Worm (Caenorhabditis elegans) whole organism, young adult: ENCODE results near the gene srd-36.

Experiments used
- B0019.2 ChIP-seq: fragments of 200-800 bp; sonication (Bioruptor generic); conservative IDR thresholded peaks from 2 replicates; pipeline ENCODE4 v1.3.6; 2022; ENCODE audit warnings: missing genetic modification reagents, missing genetic modification characterization, missing compliant biosample characterization
- F23B12.7 ChIP-seq: sonication (generic microtip); optimal IDR thresholded peaks from 2 replicates; lab custom pipeline; 2017; ENCODE audit warnings: missing genetic modification characterization, mild to moderate bottlenecking, missing compliant biosample characterization, antibody characterized with exemption, moderate library complexity; ENCODE audit not compliant: insufficient read depth
- F33H1.4 ChIP-seq: fragments of 200-800 bp; sonication (Bioruptor generic); IDR thresholded peaks from 2 replicates; pipeline ENCODE4 v1.3.6; 2022; ENCODE audit warnings: missing genetic modification reagents, missing genetic modification characterization, missing compliant biosample characterization
- F39B2.1 ChIP-seq: fragments of 200-800 bp; sonication (Bioruptor generic); IDR thresholded peaks from 2 replicates; pipeline ENCODE4 v1.3.6; 2022; ENCODE audit warnings: missing genetic modification reagents, missing genetic modification characterization, missing compliant biosample characterization
- F52B5.7 ChIP-seq: sonication (generic microtip); optimal IDR thresholded peaks from 2 replicates; lab custom pipeline; 2016; ENCODE audit warnings: mild to moderate bottlenecking, missing genetic modification characterization, missing compliant biosample characterization
- F57C9.4 ChIP-seq: sonication (generic microtip); optimal IDR thresholded peaks from 2 replicates; lab custom pipeline; 2017; ENCODE audit warnings: mild to moderate bottlenecking, missing genetic modification characterization, missing compliant biosample characterization
- K11D2.4 ChIP-seq: fragments of 200-800 bp; sonication (Bioruptor generic); IDR thresholded peaks from 2 replicates; pipeline ENCODE4 v1.3.6; 2022; ENCODE audit warnings: missing genetic modification reagents, missing genetic modification characterization, missing compliant biosample characterization
- K12H6.12 ChIP-seq: fragments of 200-800 bp; sonication (Bioruptor generic); optimal IDR thresholded peaks from 2 replicates; lab custom pipeline; 2018; ENCODE audit warnings: mild to moderate bottlenecking, missing genetic modification characterization, missing compliant biosample characterization
- T07F8.4 ChIP-seq: sonication (generic microtip); optimal IDR thresholded peaks from 2 replicates; lab custom pipeline; 2016; ENCODE audit warnings: mild to moderate bottlenecking, missing genetic modification characterization, moderate library complexity, missing compliant biosample characterization
- Y67H2A.10 ChIP-seq: fragments of 200-800 bp; sonication (Bioruptor generic); conservative IDR thresholded peaks from 2 replicates; pipeline ENCODE4 v1.3.6; 2022; ENCODE audit warnings: missing genetic modification reagents, missing genetic modification characterization, missing compliant biosample characterization
- Y95B8A.8 ChIP-seq: fragments of 200-800 bp; sonication (Bioruptor generic); IDR thresholded peaks from 2 replicates; pipeline ENCODE4 v1.3.6; 2022; ENCODE audit warnings: missing genetic modification reagents, missing genetic modification characterization, missing compliant biosample characterization
- ZK185.1 ChIP-seq: sonication (generic microtip); optimal IDR thresholded peaks from 2 replicates; lab custom pipeline; 2016; ENCODE audit warnings: mild to moderate bottlenecking, missing genetic modification characterization, missing compliant biosample characterization; ENCODE audit not compliant: poor library complexity, severe bottlenecking
- atf-7 ChIP-seq: sonication (generic microtip); optimal IDR thresholded peaks from 2 replicates; lab custom pipeline; 2017; ENCODE audit warnings: mild to moderate bottlenecking, missing genetic modification characterization, missing compliant biosample characterization
- attf-5 ChIP-seq: fragments of 200-800 bp; sonication (Bioruptor generic); optimal IDR thresholded peaks from 2 replicates; lab custom pipeline; 2018; ENCODE audit warnings: mild to moderate bottlenecking, missing genetic modification characterization, missing compliant biosample characterization
- bed-1 ChIP-seq: fragments of 200-800 bp; sonication (Bioruptor generic); IDR thresholded peaks from 2 replicates; pipeline ENCODE4 v1.3.6; 2022; ENCODE audit warnings: missing genetic modification reagents, missing genetic modification characterization, missing compliant biosample characterization
- bed-2 ChIP-seq: fragments of 200-800 bp; sonication (Bioruptor generic); IDR thresholded peaks from 2 replicates; pipeline ENCODE4 v1.3.6; 2022; ENCODE audit warnings: missing genetic modification reagents, missing genetic modification characterization, missing compliant biosample characterization
- ceh-79 ChIP-seq: sonication (generic microtip); optimal IDR thresholded peaks from 2 replicates; lab custom pipeline; 2017; ENCODE audit warnings: mild to moderate bottlenecking, missing genetic modification characterization, missing compliant biosample characterization
- dox-1 ChIP-seq: fragments of 200-800 bp; sonication (Bioruptor generic); IDR thresholded peaks from 2 replicates; pipeline ENCODE4 v1.3.6; 2022; ENCODE audit warnings: missing genetic modification reagents, missing genetic modification characterization, missing compliant biosample characterization
- ekl-4 ChIP-seq: fragments of 200-800 bp; sonication (Bioruptor generic); IDR thresholded peaks from 2 replicates; pipeline ENCODE4 v1.3.6; 2022; ENCODE audit warnings: missing genetic modification reagents, missing genetic modification characterization, missing compliant biosample characterization
- him-1 ChIP-seq: sonication (generic microtip); optimal IDR thresholded peaks from 2 replicates; lab custom pipeline; 2016; ENCODE audit warnings: missing genotype, missing genetic modification reagents, missing genetic modification characterization, missing compliant biosample characterization
- hlh-26 ChIP-seq: fragments of 200-800 bp; sonication (Bioruptor generic); conservative IDR thresholded peaks from 2 replicates; pipeline ENCODE4 v1.3.6; 2022; ENCODE audit warnings: missing genetic modification reagents, missing genetic modification characterization, missing compliant biosample characterization
- hmg-1.2 ChIP-seq: fragments of 200-800 bp; sonication (Bioruptor generic); IDR thresholded peaks from 2 replicates; pipeline ENCODE4 v1.3.6; 2022; ENCODE audit warnings: missing genetic modification reagents, missing genetic modification characterization, missing compliant biosample characterization
- hsf-1 ChIP-seq: fragments of 200-800 bp; sonication (Bioruptor generic); IDR thresholded peaks from 2 replicates; pipeline ENCODE4 v1.3.6; 2022; ENCODE audit warnings: missing genetic modification reagents, missing genetic modification characterization, missing compliant biosample characterization
- let-526 ChIP-seq: fragments of 200-800 bp; sonication (Bioruptor generic); IDR thresholded peaks from 2 replicates; pipeline ENCODE4 v1.3.6; 2022; ENCODE audit warnings: missing genetic modification reagents, missing genetic modification characterization, missing compliant biosample characterization
- lin-26 ChIP-seq: fragments of 200-800 bp; sonication (Bioruptor generic); IDR thresholded peaks from 2 replicates; pipeline ENCODE4 v1.3.6; 2022; ENCODE audit warnings: missing genetic modification reagents, missing genetic modification characterization, missing compliant biosample characterization
- lin-40 ChIP-seq: sonication (generic microtip); optimal IDR thresholded peaks from 2 replicates; lab custom pipeline; 2016; ENCODE audit warnings: missing genetic modification characterization, mild to moderate bottlenecking, missing compliant biosample characterization, missing genotype, missing genetic modification reagents
- lin-54 ChIP-seq: fragments of 200-800 bp; sonication (Bioruptor generic); optimal IDR thresholded peaks from 2 replicates; lab custom pipeline; 2018; ENCODE audit warnings: mild to moderate bottlenecking, missing genetic modification characterization, missing compliant biosample characterization
- lsl-1 ChIP-seq: fragments of 200-800 bp; sonication (Bioruptor generic); optimal IDR thresholded peaks from 2 replicates; lab custom pipeline; 2018; ENCODE audit warnings: mild to moderate bottlenecking, missing genetic modification characterization, moderate library complexity, missing compliant biosample characterization
- madf-3 ChIP-seq: fragments of 200-800 bp; sonication (Bioruptor generic); IDR thresholded peaks from 2 replicates; pipeline ENCODE4 v1.3.6; 2022; ENCODE audit warnings: missing genetic modification reagents, missing genetic modification characterization, missing compliant biosample characterization
- nfyb-1 ChIP-seq: fragments of 200-800 bp; sonication (Bioruptor generic); IDR thresholded peaks from 2 replicates; pipeline ENCODE4 v1.3.6; 2022; ENCODE audit warnings: missing genetic modification reagents, missing genetic modification characterization, missing compliant biosample characterization
- nhr-120 ChIP-seq: fragments of 200-800 bp; sonication (Bioruptor generic); IDR thresholded peaks from 2 replicates; pipeline ENCODE4 v1.3.6; 2022; ENCODE audit warnings: missing genetic modification characterization, missing compliant biosample characterization
- nhr-179 ChIP-seq: sonication (generic microtip); optimal IDR thresholded peaks from 2 replicates; lab custom pipeline; 2016; ENCODE audit warnings: mild to moderate bottlenecking, missing genetic modification characterization, missing compliant biosample characterization
- nhr-80 ChIP-seq: sonication (generic microtip); optimal IDR thresholded peaks from 2 replicates; lab custom pipeline; 2016; ENCODE audit warnings: missing genetic modification characterization, missing compliant biosample characterization
- pbrm-1 ChIP-seq: fragments of 200-800 bp; sonication (Bioruptor generic); IDR thresholded peaks from 2 replicates; pipeline ENCODE4 v1.3.6; 2022; ENCODE audit warnings: missing genetic modification reagents, missing genetic modification characterization, missing compliant biosample characterization
- repo-1 ChIP-seq: sonication (generic microtip); optimal IDR thresholded peaks from 2 replicates; lab custom pipeline; 2017; ENCODE audit warnings: mild to moderate bottlenecking, missing genetic modification characterization, missing compliant biosample characterization
- snpc-4 ChIP-seq, 5 experiments: fragments of 150-350 bp in 1 of 5; sonication (generic microtip) in 4 of 5; optimal IDR thresholded peaks; 2 replicates each; lab custom pipeline; 2014 to 2018; ENCODE audit warnings: missing genetic modification characterization in 5 of 5, missing biosample characterization in 3 of 5, antibody characterized with exemption in 2 of 5, mild to moderate bottlenecking in 2 of 5, missing compliant biosample characterization in 2 of 5, missing genotype in 2 of 5, moderate library complexity in 2 of 5, missing genetic modification reagents in 1 of 5
- somi-1 ChIP-seq: fragments of 200-800 bp; sonication (Bioruptor generic); optimal IDR thresholded peaks from 2 replicates; lab custom pipeline; 2018; ENCODE audit warnings: mild to moderate bottlenecking, missing genetic modification characterization, missing compliant biosample characterization
- tbp1 ChIP-seq: fragments of 200-800 bp; sonication (Bioruptor generic); optimal IDR thresholded peaks from 2 replicates; lab custom pipeline; 2018; ENCODE audit warnings: mild to moderate bottlenecking, missing genetic modification characterization, missing compliant biosample characterization
- unc-62 ChIP-seq: fragments of 150-350 bp; optimal IDR thresholded peaks from 2 replicates; lab custom pipeline; 2014; ENCODE audit warnings: missing biosample characterization, missing genetic modification reagents, missing genetic modification characterization
- xnd-1 ChIP-seq: sonication (generic microtip); optimal IDR thresholded peaks from 2 replicates; lab custom pipeline; 2016; ENCODE audit warnings: missing genotype, missing genetic modification reagents, missing genetic modification characterization, missing compliant biosample characterization
- zfh-2 ChIP-seq: fragments of 200-800 bp; sonication (Bioruptor generic); conservative IDR thresholded peaks from 2 replicates; pipeline ENCODE4 v1.3.6; 2022; ENCODE audit warnings: missing genetic modification reagents, missing genetic modification characterization, missing compliant biosample characterization
- ztf-6 ChIP-seq: fragments of 200-800 bp; sonication (Bioruptor generic); IDR thresholded peaks from 2 replicates; pipeline ENCODE4 v1.3.6; 2022; ENCODE audit warnings: missing genetic modification reagents, missing genetic modification characterization, missing compliant biosample characterization

Gene srd-36

ce11 chrX:13337728-13338127, 43.2 kb upstream of the srd-36 start, which contains the start of gene ptr-24:
Gene ptr-24 (plus strand): TSS chrX:13338028.
- no peak for TF ChIP-seq unc-62 (GFP tag; lab: Kevin White, UChicago)
- TF ChIP-seq F39B2.1 (GFP tag; lab: Robert Waterston, UW) = no peak
- no peak for TF ChIP-seq zfh-2 (GFP tag; lab: Robert Waterston, UW)
- TF ChIP-seq hmg-1.2 (GFP tag; lab: Robert Waterston, UW) = no peak
- TF ChIP-seq B0019.2 (GFP tag; lab: Robert Waterston, UW) = no peak
- no peak for TF ChIP-seq hlh-26 (GFP tag; lab: Robert Waterston, UW)
- TF ChIP-seq F33H1.4 (GFP tag; lab: Robert Waterston, UW) = no peak
- TF ChIP-seq lin-54 = no peak
- no peak for TF ChIP-seq repo-1 (tag; lab: Kevin White, UChicago)
- no peak for TF ChIP-seq nhr-179 (tag; lab: Kevin White, UChicago)
- TF ChIP-seq snpc-4 (GFP tag; optimal IDR thresholded peaks at IDR 0.05; lab: Kevin White, UChicago) = no peak
- TF ChIP-seq snpc-4 (tag; optimal IDR thresholded peaks at IDR 0.05; lab: Kevin White, UChicago) = no peak
- TF ChIP-seq T07F8.4 (tag; lab: Kevin White, UChicago) = no peak
- TF ChIP-seq bed-2 (GFP tag; lab: Robert Waterston, UW) = no peak
- no peak for TF ChIP-seq nhr-120 (GFP tag; lab: Robert Waterston, UW)
- no peak for TF ChIP-seq let-526
- no peak for TF ChIP-seq nfyb-1 (GFP tag; lab: Robert Waterston, UW)
- no peak for TF ChIP-seq hsf-1 (GFP tag; lab: Robert Waterston, UW)
- TF ChIP-seq F57C9.4 (tag; lab: Kevin White, UChicago) = no peak
- no peak for TF ChIP-seq F52B5.7

ce11 chrX:13337000-13337399, 42.4 kb upstream of the srd-36 start:
- TF ChIP-seq ztf-6 (GFP tag; lab: Robert Waterston, UW) = no peak
- 0 out of 2 replicates have a peak, but pooled peaks have one; percentile 19 for TF ChIP-seq pbrm-1
- TF ChIP-seq Y95B8A.8 (GFP tag; lab: Robert Waterston, UW) = no peak

ce11 chrX:13333835-13334234, 39.3 kb upstream of the srd-36 start, which contains the start of gene F46G10.4:
Gene F46G10.4 (plus strand): TSS chrX:13334046.
- peak; percentile 91 for TF ChIP-seq nhr-80 (tag; lab: Kevin White, UChicago)
- TF ChIP-seq lin-26 (GFP tag; lab: Robert Waterston, UW) = no peak
- TF ChIP-seq him-1 (tag; lab: Kevin White, UChicago) = no peak
- TF ChIP-seq F52B5.7 = no peak
- TF ChIP-seq bed-1 (GFP tag; lab: Robert Waterston, UW) = no peak
- no peak for TF ChIP-seq madf-3 (GFP tag; lab: Robert Waterston, UW)
- no peak for TF ChIP-seq Y67H2A.10 (GFP tag; lab: Robert Waterston, UW)

ce11 chrX:13331386-13331785, 36.8 kb upstream of the srd-36 start, which contains the start of gene sir-2.3:
Gene sir-2.3 (plus strand): TSS chrX:13331686.
- no peak for TF ChIP-seq F52B5.7
- no peak for TF ChIP-seq snpc-4 (GFP tag; optimal IDR thresholded peaks at IDR 0.05; lab: Kevin White, UChicago)
- TF ChIP-seq snpc-4 (tag; optimal IDR thresholded peaks at IDR 0.05; lab: Kevin White, UChicago) = no peak
- no peak for TF ChIP-seq lin-54
- no peak for TF ChIP-seq ceh-79 (tag; lab: Kevin White, UChicago)

ce11 chrX:13328868-13329267, 34.3 kb upstream of the srd-36 start:
- TF ChIP-seq ekl-4 (GFP tag; lab: Robert Waterston, UW) = 0 out of 2 replicates have a peak, but pooled peaks have one; percentile 13
- 0 out of 2 replicates have a peak, but pooled peaks have one; percentile 32 for TF ChIP-seq K11D2.4
- 0 out of 2 replicates have a peak, but pooled peaks have one; percentile 23 for TF ChIP-seq dox-1 (GFP tag; lab: Robert Waterston, UW)
- peak; percentile 44 for TF ChIP-seq ZK185.1 (tag; lab: Kevin White, UChicago)
- peak; percentile 54 for TF ChIP-seq somi-1 (GFP tag; lab: Kevin White, UChicago)
- peak; percentile 45 for TF ChIP-seq K12H6.12 (tag; lab: Kevin White, UChicago)
- TF ChIP-seq F23B12.7 (tag; lab: Kevin White, UChicago) = peak; percentile 18
- TF ChIP-seq attf-5 (GFP tag; lab: Kevin White, UChicago) = peak; percentile 62
- TF ChIP-seq xnd-1 (tag; lab: Kevin White, UChicago) = no peak
- peak; percentile 45 for TF ChIP-seq lin-40 (tag; lab: Kevin White, UChicago)
- peak; percentile 37 for TF ChIP-seq tbp1 (GFP tag; lab: Kevin White, UChicago)
- no peak for TF ChIP-seq lsl-1 (GFP tag; lab: Kevin White, UChicago)
- peak; percentile 25 for TF ChIP-seq atf-7
- TF ChIP-seq nhr-80 (tag; lab: Kevin White, UChicago) = peak; percentile 63
